Fruit fly (Drosophila melanogaster) whole organism, embryonic: ENCODE measurements around the gene Smox.

ENCODE experiments used
- CG17361 ChIP-seq: fragments of 200-800 bp; sonication (Bioruptor generic); IDR thresholded peaks from 3 replicates; pipeline ENCODE4 v1.3.6; 2022; ENCODE audit warnings: missing biosample characterization, missing genetic modification characterization
- CTCF ChIP-seq: fragments of 200-800 bp; sonication (Bioruptor generic); optimal IDR thresholded peaks from 2 replicates; lab custom pipeline; 2017; ENCODE audit warnings: missing biosample characterization, mild to moderate bottlenecking, missing genetic modification characterization, moderate library complexity
- Ets65A ChIP-seq: fragments of 200-800 bp; sonication (Bioruptor generic); peaks from one replicate; lab custom pipeline; 2016; ENCODE audit warnings: missing biosample characterization, missing genetic modification characterization
- HHEX ChIP-seq: fragments of 200-800 bp; sonication (Bioruptor generic); optimal IDR thresholded peaks from 3 replicates; lab custom pipeline; 2017; ENCODE audit warnings: missing biosample characterization, mild to moderate bottlenecking, missing genetic modification characterization, missing genetic modification reagents
- NC2β ChIP-seq: fragments of 200-800 bp; sonication (Bioruptor generic); optimal IDR thresholded peaks from 2 replicates; lab custom pipeline; 2016; ENCODE audit warnings: missing biosample characterization, missing genetic modification characterization
- PHDP ChIP-seq: fragments of 200-800 bp; sonication (Bioruptor generic); optimal IDR thresholded peaks from 3 replicates; lab custom pipeline; 2018; ENCODE audit warnings: missing biosample characterization, mild to moderate bottlenecking, missing genetic modification characterization, moderate library complexity
- Spps ChIP-seq: fragments of 200-800 bp; sonication (Bioruptor generic); optimal IDR thresholded peaks from 2 replicates; lab custom pipeline; 2018; ENCODE audit warnings: missing biosample characterization, mild to moderate bottlenecking, missing genetic modification characterization
- Tbp ChIP-seq: fragments of >200 bp; optimal IDR thresholded peaks from 2 replicates; lab custom pipeline; 2018; ENCODE audit warnings: missing biosample characterization, missing genetic modification characterization
- fd3F ChIP-seq: fragments of 200-800 bp; sonication (Bioruptor generic); optimal IDR thresholded peaks from 2 replicates; lab custom pipeline; 2018; ENCODE audit warnings: missing biosample characterization, mild to moderate bottlenecking, missing genetic modification characterization, moderate library complexity
- ken ChIP-seq: fragments of 200-800 bp; sonication (Bioruptor generic); IDR thresholded peaks from 3 replicates; pipeline ENCODE4 v1.3.6; 2022; ENCODE audit warnings: missing biosample characterization, missing genetic modification characterization
- tap ChIP-seq: fragments of 200-800 bp; optimal IDR thresholded peaks from 3 replicates; lab custom pipeline; 2019; ENCODE audit warnings: missing biosample characterization, mild to moderate bottlenecking, missing genetic modification characterization, moderate library complexity

DNA sequence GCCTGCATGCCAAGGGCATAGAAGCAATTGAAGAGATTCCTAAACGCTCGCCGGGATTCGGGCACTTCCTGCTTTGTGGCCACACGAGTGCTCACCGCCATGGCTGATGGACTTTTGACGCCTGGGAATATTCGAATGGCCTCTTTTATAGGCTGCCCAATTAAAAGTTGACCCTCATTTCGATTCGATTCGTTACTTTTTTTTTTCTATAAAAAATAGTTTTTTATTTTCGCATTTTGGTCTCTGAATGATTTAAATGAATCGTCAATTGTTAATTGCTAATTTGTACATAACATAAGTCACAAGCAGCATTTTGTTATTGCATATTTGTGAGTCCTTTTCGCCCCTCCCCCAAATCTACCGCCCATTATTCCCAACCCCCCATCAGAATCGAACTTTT is 23.5 kb upstream of the Smox start, which contains the start of gene Or7a:
- no peak for TF ChIP-seq CTCF (GFP tag; lab: Kevin White, UChicago)
- no peak for TF ChIP-seq NC2β (GFP tag; lab: Kevin White, UChicago)
- no peak for TF ChIP-seq Ets65A (GFP tag; lab: Kevin White, UChicago)
- TF ChIP-seq CG17361 (GFP tag; lab: Robert Waterston, UW) = no peak
- no peak for TF ChIP-seq HHEX
- TF ChIP-seq ken (GFP tag; lab: Robert Waterston, UW) = no peak
- no peak for TF ChIP-seq Spps (tag; lab: Kevin White, UChicago)
- no peak for TF ChIP-seq tap
- TF ChIP-seq fd3F (GFP tag; lab: Kevin White, UChicago) = no peak
- no peak for TF ChIP-seq PHDP
- TF ChIP-seq Tbp (GFP tag; lab: Kevin White, UChicago) = no peak
